Worm (Caenorhabditis elegans): Measurements from ENCODE around the gene nhr-99.

- no peak for TF ChIP-seq pha-4 (tag; optimal IDR thresholded peaks at IDR 0.05)
- no peak for TF ChIP-seq ztf-11 (tag; optimal IDR thresholded peaks at IDR 0.05)
- TF ChIP-seq lsy-2 (tag; optimal IDR thresholded peaks at IDR 0.05), result no peak
- no peak for TF ChIP-seq unc-62 (GFP tag; optimal IDR thresholded peaks at IDR 0.05)
- no peak for TF ChIP-seq mls-2 (tag; optimal IDR thresholded peaks at IDR 0.05)
- TF ChIP-seq sptf-1 (tag; optimal IDR thresholded peaks at IDR 0.05), result no peak
- TF ChIP-seq elt-1 (tag; optimal IDR thresholded peaks at IDR 0.05; ENCODE audit: borderline replicate concordance, insufficient read depth), result no peak
- no peak for TF ChIP-seq nhr-237 (tag; optimal IDR thresholded peaks at IDR 0.05)
- TF ChIP-seq mab-5 (tag; optimal IDR thresholded peaks at IDR 0.05), result no peak
- no peak for TF ChIP-seq nhr-2 (tag; optimal IDR thresholded peaks at IDR 0.05)
- no peak for TF ChIP-seq blmp-1 (tag; optimal IDR thresholded peaks at IDR 0.05)
- TF ChIP-seq ceh-83 (GFP tag; optimal IDR thresholded peaks at IDR 0.05), result no peak
These were observed 8.3 kb downstream of the nhr-99 start for ce11 chrV:482860-483259.

Data from whole organism, mixed stage, embryonic.